Worm (Caenorhabditis elegans) whole organism, L4 larva: ENCODE data around the gene samt-1.

Experiments used
- ZK546.5 ChIP-seq, 2 experiments: sonication (generic microtip); optimal IDR thresholded peaks; 2 replicates each; lab custom pipeline; 2017; ENCODE audit warnings: missing biosample characterization in 2 of 2, missing genetic modification characterization in 2 of 2
- cey-2 ChIP-seq: sonication (generic microtip); optimal IDR thresholded peaks from 3 replicates; lab custom pipeline; 2017; ENCODE audit warnings: missing genetic modification characterization, mild to moderate bottlenecking, missing compliant biosample characterization, antibody characterized with exemption, borderline replicate concordance; ENCODE audit not compliant: insufficient read depth
- duxl-1 ChIP-seq: sonication (generic microtip); optimal IDR thresholded peaks from 2 replicates; lab custom pipeline; 2016; ENCODE audit warnings: mild to moderate bottlenecking, missing genetic modification characterization, moderate library complexity, missing compliant biosample characterization; ENCODE audit not compliant: poor library complexity
- madf-9 ChIP-seq: fragments of 200-800 bp; sonication (Bioruptor generic); conservative IDR thresholded peaks from 2 replicates; pipeline ENCODE4 v1.3.6; 2022; ENCODE audit warnings: missing genetic modification reagents, missing genetic modification characterization, missing compliant biosample characterization
- rbr-2 ChIP-seq: sonication (generic microtip); optimal IDR thresholded peaks from 2 replicates; lab custom pipeline; 2016; ENCODE audit warnings: missing genotype, missing genetic modification characterization, missing compliant biosample characterization

DNA sequence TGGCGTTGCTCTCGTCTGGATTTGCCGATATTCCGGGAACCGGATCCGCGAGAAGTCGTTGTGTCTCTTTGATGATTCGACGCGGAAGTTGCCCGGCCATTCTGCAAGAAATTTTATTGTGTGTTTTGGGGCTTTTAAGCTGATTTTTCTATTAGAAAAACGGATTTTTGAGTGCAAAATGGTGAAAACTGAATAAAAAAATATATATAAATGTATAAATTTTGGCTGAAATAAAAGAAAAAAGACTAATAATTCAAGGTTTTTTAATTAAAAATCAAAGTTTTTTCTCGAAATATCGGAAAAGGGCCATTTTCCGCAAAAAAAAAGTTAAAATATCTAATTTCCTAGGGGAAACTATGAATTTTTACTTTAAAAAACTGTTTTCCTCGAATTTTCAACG lies 5.6 kb upstream of the samt-1 start, which contains the start of gene ubc-13:
- TF ChIP-seq madf-9 (GFP tag; lab: Robert Waterston, UW), result no peak
- TF ChIP-seq rbr-2, result no peak
- no peak for TF ChIP-seq cey-2 (tag; lab: Kevin White, UChicago)
- no peak for TF ChIP-seq duxl-1
- TF ChIP-seq ZK546.5 (tag; optimal IDR thresholded peaks at IDR 0.05; lab: Kevin White, UChicago), result no peak
